Fruit fly (Drosophila melanogaster) whole organism, adult: ENCODE data around the gene MtnE.

Source experiments
- CG12768 ChIP-seq: fragments of 200-800 bp; sonication (Bioruptor generic); optimal IDR thresholded peaks from 2 replicates; lab custom pipeline; 2017; ENCODE audit warnings: missing biosample characterization, missing genetic modification characterization, mild to moderate bottlenecking, moderate library complexity, missing genetic modification reagents
- CG7101 ChIP-seq: fragments of 200-800 bp; sonication (Bioruptor generic); optimal IDR thresholded peaks from 2 replicates; lab custom pipeline; 2018; ENCODE audit warnings: missing biosample characterization, mild to moderate bottlenecking, missing genetic modification characterization, moderate library complexity
- Clk ChIP-seq: fragments of 200-800 bp; sonication (Bioruptor generic); optimal IDR thresholded peaks from 2 replicates; lab custom pipeline; 2017; ENCODE audit warnings: missing biosample characterization, missing genetic modification characterization
- Mnt ChIP-seq: fragments of 200-800 bp; sonication (Bioruptor generic); optimal IDR thresholded peaks from 2 replicates; lab custom pipeline; 2016; ENCODE audit warnings: missing biosample characterization, mild to moderate bottlenecking, missing genetic modification characterization
- bab1 ChIP-seq: fragments of 200-800 bp; sonication (Bioruptor generic); optimal IDR thresholded peaks from 3 replicates; lab custom pipeline; 2019; ENCODE audit warnings: missing biosample characterization, mild to moderate bottlenecking, missing genetic modification characterization, moderate library complexity
- cic ChIP-seq: fragments of 200-800 bp; sonication (Bioruptor generic); optimal IDR thresholded peaks from 2 replicates; lab custom pipeline; 2017; ENCODE audit warnings: missing biosample characterization, mild to moderate bottlenecking, missing genetic modification characterization, moderate library complexity
- pad ChIP-seq: fragments of 200-800 bp; sonication (Bioruptor generic); optimal IDR thresholded peaks from 3 replicates; lab custom pipeline; 2017; ENCODE audit warnings: missing biosample characterization, missing genetic modification characterization, mild to moderate bottlenecking, moderate library complexity, missing genetic modification reagents
- tj ChIP-seq: fragments of 200-800 bp; sonication (Bioruptor generic); optimal IDR thresholded peaks from 3 replicates; lab custom pipeline; 2017; ENCODE audit warnings: missing biosample characterization, mild to moderate bottlenecking, missing genetic modification characterization, moderate library complexity

dm6 chr3R:20563830-20564421 lies 29.4 kb upstream of the MtnE start, which contains the start of gene CG10877:
- TF ChIP-seq cic (GFP tag; lab: Kevin White, UChicago) (no peak), Mnt (peak; percentile 33), bab1 (GFP tag; lab: Kevin White, UChicago) (no peak), CG12768 (GFP tag; lab: Kevin White, UChicago) (peak; percentile 36), Clk (no peak), pad (GFP tag; lab: Kevin White, UChicago) (no peak), tj (GFP tag; lab: Kevin White, UChicago) (no peak), CG7101 (tag; lab: Kevin White, UChicago) (no peak)
